Worm (Caenorhabditis elegans) whole organism, young adult: ENCODE results near the gene Y39B6A.33.

Source experiments
- B0019.2 ChIP-seq: fragments of 200-800 bp; sonication (Bioruptor generic); conservative IDR thresholded peaks from 2 replicates; pipeline ENCODE4 v1.3.6; 2022; ENCODE audit warnings: missing genetic modification reagents, missing genetic modification characterization, missing compliant biosample characterization
- D2030.7 ChIP-seq: fragments of 200-800 bp; sonication (Bioruptor generic); IDR thresholded peaks from 2 replicates; pipeline ENCODE4 v1.3.6; 2022; ENCODE audit warnings: missing genetic modification reagents, missing genetic modification characterization, missing compliant biosample characterization
- F33H1.4 ChIP-seq: fragments of 200-800 bp; sonication (Bioruptor generic); IDR thresholded peaks from 2 replicates; pipeline ENCODE4 v1.3.6; 2022; ENCODE audit warnings: missing genetic modification reagents, missing genetic modification characterization, missing compliant biosample characterization
- F49E8.2 ChIP-seq: sonication (generic microtip); optimal IDR thresholded peaks from 3 replicates; lab custom pipeline; 2017; ENCODE audit warnings: missing genetic modification characterization, mild to moderate bottlenecking, missing compliant biosample characterization, antibody characterized with exemption, moderate library complexity; ENCODE audit not compliant: insufficient read depth
- F55B11.4 ChIP-seq: sonication (generic microtip); optimal IDR thresholded peaks from 2 replicates; lab custom pipeline; 2016; ENCODE audit warnings: missing compliant biosample characterization, missing genetic modification characterization, borderline replicate concordance; ENCODE audit not compliant: insufficient read depth
- K12H6.12 ChIP-seq: fragments of 200-800 bp; sonication (Bioruptor generic); optimal IDR thresholded peaks from 2 replicates; lab custom pipeline; 2018; ENCODE audit warnings: mild to moderate bottlenecking, missing genetic modification characterization, missing compliant biosample characterization
- Y56A3A.18 ChIP-seq: fragments of 200-800 bp; sonication (Bioruptor generic); IDR thresholded peaks from 2 replicates; pipeline ENCODE4 v1.3.6; 2022; ENCODE audit warnings: missing genetic modification reagents, missing genetic modification characterization, missing compliant biosample characterization
- Y79H2A.3 ChIP-seq: fragments of 200-800 bp; sonication (Bioruptor generic); conservative IDR thresholded peaks from 2 replicates; pipeline ENCODE4 v1.3.6; 2022; ENCODE audit warnings: missing genetic modification reagents, missing genetic modification characterization, missing compliant biosample characterization
- ama-1 ChIP-seq, 3 experiments: fragments of 150-350 bp in 1 of 3; sonication (generic microtip) in 2 of 3; optimal IDR thresholded peaks; 2 replicates each; lab custom pipeline; 2014 to 2018; ENCODE audit warnings: missing biosample characterization in 2 of 3, missing genetic modification characterization in 2 of 3, missing genetic modification reagents in 2 of 3
- aptf-3 ChIP-seq: fragments of 200-800 bp; sonication (Bioruptor generic); IDR thresholded peaks from 2 replicates; pipeline ENCODE4 v1.3.6; 2022; ENCODE audit warnings: missing genetic modification characterization, missing compliant biosample characterization
- atf-7 ChIP-seq: sonication (generic microtip); optimal IDR thresholded peaks from 2 replicates; lab custom pipeline; 2017; ENCODE audit warnings: mild to moderate bottlenecking, missing genetic modification characterization, missing compliant biosample characterization
- athp-1 ChIP-seq: sonication (generic microtip); optimal IDR thresholded peaks from 2 replicates; lab custom pipeline; 2017; ENCODE audit warnings: mild to moderate bottlenecking, missing genetic modification characterization, missing compliant biosample characterization
- bed-1 ChIP-seq: fragments of 200-800 bp; sonication (Bioruptor generic); IDR thresholded peaks from 2 replicates; pipeline ENCODE4 v1.3.6; 2022; ENCODE audit warnings: missing genetic modification reagents, missing genetic modification characterization, missing compliant biosample characterization
- ceh-100 ChIP-seq: fragments of 200-800 bp; sonication (Bioruptor generic); IDR thresholded peaks from 2 replicates; pipeline ENCODE4 v1.3.6; 2022; ENCODE audit warnings: missing genetic modification reagents, missing genetic modification characterization, missing compliant biosample characterization
- ceh-79 ChIP-seq: sonication (generic microtip); optimal IDR thresholded peaks from 2 replicates; lab custom pipeline; 2017; ENCODE audit warnings: mild to moderate bottlenecking, missing genetic modification characterization, missing compliant biosample characterization
- ekl-4 ChIP-seq: fragments of 200-800 bp; sonication (Bioruptor generic); IDR thresholded peaks from 2 replicates; pipeline ENCODE4 v1.3.6; 2022; ENCODE audit warnings: missing genetic modification reagents, missing genetic modification characterization, missing compliant biosample characterization
- him-1 ChIP-seq: sonication (generic microtip); optimal IDR thresholded peaks from 2 replicates; lab custom pipeline; 2016; ENCODE audit warnings: missing genotype, missing genetic modification reagents, missing genetic modification characterization, missing compliant biosample characterization
- hmg-1.2 ChIP-seq: fragments of 200-800 bp; sonication (Bioruptor generic); IDR thresholded peaks from 2 replicates; pipeline ENCODE4 v1.3.6; 2022; ENCODE audit warnings: missing genetic modification reagents, missing genetic modification characterization, missing compliant biosample characterization
- let-526 ChIP-seq: fragments of 200-800 bp; sonication (Bioruptor generic); IDR thresholded peaks from 2 replicates; pipeline ENCODE4 v1.3.6; 2022; ENCODE audit warnings: missing genetic modification reagents, missing genetic modification characterization, missing compliant biosample characterization
- lin-26 ChIP-seq: fragments of 200-800 bp; sonication (Bioruptor generic); IDR thresholded peaks from 2 replicates; pipeline ENCODE4 v1.3.6; 2022; ENCODE audit warnings: missing genetic modification reagents, missing genetic modification characterization, missing compliant biosample characterization
- lsl-1 ChIP-seq: fragments of 200-800 bp; sonication (Bioruptor generic); optimal IDR thresholded peaks from 2 replicates; lab custom pipeline; 2018; ENCODE audit warnings: mild to moderate bottlenecking, missing genetic modification characterization, moderate library complexity, missing compliant biosample characterization
- madf-10 ChIP-seq: sonication (generic microtip); optimal IDR thresholded peaks from 2 replicates; lab custom pipeline; 2016; ENCODE audit warnings: mild to moderate bottlenecking, missing genetic modification characterization, missing compliant biosample characterization
- madf-3 ChIP-seq: fragments of 200-800 bp; sonication (Bioruptor generic); IDR thresholded peaks from 2 replicates; pipeline ENCODE4 v1.3.6; 2022; ENCODE audit warnings: missing genetic modification reagents, missing genetic modification characterization, missing compliant biosample characterization
- mxl-1 ChIP-seq: sonication (generic microtip); optimal IDR thresholded peaks from 2 replicates; lab custom pipeline; 2016; ENCODE audit warnings: missing genetic modification characterization, missing compliant biosample characterization
- nhr-120 ChIP-seq: fragments of 200-800 bp; sonication (Bioruptor generic); IDR thresholded peaks from 2 replicates; pipeline ENCODE4 v1.3.6; 2022; ENCODE audit warnings: missing genetic modification characterization, missing compliant biosample characterization
- nhr-80 ChIP-seq: sonication (generic microtip); optimal IDR thresholded peaks from 2 replicates; lab custom pipeline; 2016; ENCODE audit warnings: missing genetic modification characterization, missing compliant biosample characterization
- nhr-90 ChIP-seq: sonication (generic microtip); optimal IDR thresholded peaks from 2 replicates; lab custom pipeline; 2016; ENCODE audit warnings: missing genotype, mild to moderate bottlenecking, missing genetic modification characterization, missing compliant biosample characterization
- pha-4 ChIP-seq: fragments of 150-350 bp; sonication (generic microtip); optimal IDR thresholded peaks from 2 replicates; lab custom pipeline; 2014; ENCODE audit warnings: missing biosample characterization, missing genetic modification reagents, missing genetic modification characterization
- repo-1 ChIP-seq: sonication (generic microtip); optimal IDR thresholded peaks from 2 replicates; lab custom pipeline; 2017; ENCODE audit warnings: mild to moderate bottlenecking, missing genetic modification characterization, missing compliant biosample characterization
- sea-2 ChIP-seq: fragments of 200-800 bp; sonication (Bioruptor generic); IDR thresholded peaks from 2 replicates; pipeline ENCODE4 v1.3.6; 2022; ENCODE audit warnings: missing genetic modification characterization, missing compliant biosample characterization
- snpc-3.4 ChIP-seq: sonication (generic microtip); optimal IDR thresholded peaks from 2 replicates; lab custom pipeline; 2017; ENCODE audit warnings: missing genetic modification characterization, mild to moderate bottlenecking, missing compliant biosample characterization, antibody characterized with exemption, moderate library complexity, missing genotype, missing genetic modification reagents
- snpc-4 ChIP-seq, 5 experiments: fragments of 150-350 bp in 1 of 5; sonication (generic microtip) in 4 of 5; optimal IDR thresholded peaks; 2 replicates each; lab custom pipeline; 2014 to 2018; ENCODE audit warnings: missing genetic modification characterization in 5 of 5, missing biosample characterization in 3 of 5, antibody characterized with exemption in 2 of 5, mild to moderate bottlenecking in 2 of 5, missing compliant biosample characterization in 2 of 5, missing genotype in 2 of 5, moderate library complexity in 2 of 5, missing genetic modification reagents in 1 of 5
- sptf-2 ChIP-seq: fragments of 200-800 bp; sonication (Bioruptor generic); optimal IDR thresholded peaks from 2 replicates; lab custom pipeline; 2018; ENCODE audit warnings: mild to moderate bottlenecking, missing genetic modification characterization, missing compliant biosample characterization
- xnd-1 ChIP-seq: sonication (generic microtip); optimal IDR thresholded peaks from 2 replicates; lab custom pipeline; 2016; ENCODE audit warnings: missing genotype, missing genetic modification reagents, missing genetic modification characterization, missing compliant biosample characterization
- ztf-25 ChIP-seq: fragments of 200-800 bp; sonication (Bioruptor generic); IDR thresholded peaks from 2 replicates; pipeline ENCODE4 v1.3.6; 2022; ENCODE audit warnings: missing genetic modification reagents, missing genetic modification characterization, missing compliant biosample characterization

Gene Y39B6A.33

ce11 chrV:18969590-18970105 lies 32.1 kb upstream of the Y39B6A.33 start, which contains the start of gene Y39B6A.42 (continued):
- TF ChIP-seq lin-26, result no peak
- TF ChIP-seq sea-2 (GFP tag; lab: Robert Waterston, UW), result no peak
- TF ChIP-seq repo-1 (tag; lab: Kevin White, UChicago), result no peak
- TF ChIP-seq lsl-1 (GFP tag; lab: Kevin White, UChicago), result peak; percentile 84
- no peak for TF ChIP-seq let-526 (GFP tag; lab: Robert Waterston, UW)
- TF ChIP-seq pha-4 (tag; lab: Kevin White, UChicago), result no peak
- peak; percentile 72 for TF ChIP-seq xnd-1 (tag; lab: Kevin White, UChicago)
- no peak for TF ChIP-seq B0019.2
- TF ChIP-seq F33H1.4 (GFP tag; lab: Robert Waterston, UW), result peak; percentile 82
- peak; percentile 55 for TF ChIP-seq F49E8.2
- no peak for TF ChIP-seq hmg-1.2

- TF ChIP-seq let-526 (GFP tag; lab: Robert Waterston, UW) (no peak), B0019.2 (no peak), madf-10 (no peak), atf-7 (tag; lab: Kevin White, UChicago) (no peak), nhr-120 (GFP tag; lab: Robert Waterston, UW) (no peak)
These were observed 25.2 kb upstream of the Y39B6A.33 start for ce11 chrV:18976539-18976938.

- TF ChIP-seq mxl-1 (tag; lab: Kevin White, UChicago), result no peak
- TF ChIP-seq athp-1 (tag; lab: Kevin White, UChicago), result no peak
- TF ChIP-seq him-1 (tag; lab: Kevin White, UChicago), result no peak
- no peak for TF ChIP-seq ama-1 (optimal IDR thresholded peaks at IDR 0.05; lab: Kevin White, UChicago)
- TF ChIP-seq ama-1 (GFP tag; optimal IDR thresholded peaks at IDR 0.05; lab: Kevin White, UChicago), result no peak
- TF ChIP-seq ceh-79 (tag; lab: Kevin White, UChicago), result no peak
- TF ChIP-seq snpc-4 (GFP tag; optimal IDR thresholded peaks at IDR 0.05; lab: Kevin White, UChicago), result no peak
- no peak for TF ChIP-seq snpc-4 (tag; optimal IDR thresholded peaks at IDR 0.05; lab: Kevin White, UChicago)
- TF ChIP-seq madf-3, result no peak
- TF ChIP-seq ekl-4, result no peak
- no peak for TF ChIP-seq sptf-2 (GFP tag; lab: Kevin White, UChicago)
- no peak for TF ChIP-seq nhr-90
- no peak for TF ChIP-seq ceh-100
- no peak for TF ChIP-seq D2030.7 (GFP tag; lab: Robert Waterston, UW)
- no peak for TF ChIP-seq ztf-25 (GFP tag; lab: Robert Waterston, UW)
- no peak for TF ChIP-seq K12H6.12
- TF ChIP-seq B0019.2, result no peak
- TF ChIP-seq F55B11.4 (tag; lab: Kevin White, UChicago), result no peak
- TF ChIP-seq bed-1 (GFP tag; lab: Robert Waterston, UW), result no peak
These were observed 23.9 kb upstream of the Y39B6A.33 start, which contains the start of gene Y39B6A.41 for ce11 chrV:18977876-18978275. Gene Y39B6A.41 (minus strand): TSS chrV:18977976.

ce11 chrV:18978301-18978700 lies 23.5 kb upstream of the Y39B6A.33 start:
- no peak for TF ChIP-seq snpc-3.4 (tag; lab: Kevin White, UChicago)
- TF ChIP-seq Y79H2A.3, result no peak
- TF ChIP-seq aptf-3 (GFP tag; lab: Robert Waterston, UW), result no peak
- no peak for TF ChIP-seq Y56A3A.18 (GFP tag; lab: Robert Waterston, UW)
- peak; percentile 60 for TF ChIP-seq nhr-80
